Fruit fly (Drosophila melanogaster): Measurements from ENCODE around the gene CG31313.

DNA sequence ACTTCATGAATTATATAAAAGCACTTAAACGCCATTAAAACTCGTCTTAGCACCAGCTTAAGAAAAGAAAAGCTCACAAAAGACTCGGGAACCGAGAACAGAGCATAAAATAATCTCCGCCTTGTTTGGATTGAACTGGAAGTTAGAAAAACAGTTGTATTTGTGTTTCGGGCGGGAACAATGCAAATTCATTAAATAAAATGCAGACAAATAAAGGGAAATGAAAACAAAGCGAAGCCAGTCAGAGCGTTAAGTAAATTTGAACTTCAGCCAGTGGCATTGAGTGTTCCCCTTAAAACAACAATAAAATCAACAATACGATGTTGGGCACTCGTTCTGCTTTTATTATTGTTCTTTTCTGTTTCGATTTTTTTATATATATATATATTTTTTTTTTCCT is 40.6 kb downstream of the CG31313 start:
- no peak for TF ChIP-seq CG13204 (GFP tag; optimal IDR thresholded peaks at IDR 0.05)
- TF ChIP-seq CG8301 (tag; optimal IDR thresholded peaks at IDR 0.05): no peak
- no peak for TF ChIP-seq fd96Ca (GFP tag; IDR thresholded peaks at IDR 0.05)
